Worm (Caenorhabditis elegans) whole organism, L4/young adult: ENCODE measurements around the gene Y38E10A.28.
"Not testable (repeated sequence)": the region's sequence is repeated elsewhere in the genome, so short reads cannot be mapped to it uniquely, and the experiment has no call there.

Experiments
- W03F9.2 ChIP-seq: fragments of 150-350 bp; optimal IDR thresholded peaks from 2 replicates; lab custom pipeline; 2014; ENCODE audit warnings: missing biosample characterization, missing genetic modification characterization
- dao-5 ChIP-seq: sonication (generic microtip); optimal IDR thresholded peaks from 2 replicates; lab custom pipeline; 2016; ENCODE audit warnings: missing genotype, missing genetic modification characterization, moderate library complexity, missing compliant biosample characterization
- him-1 ChIP-seq: sonication (generic microtip); optimal IDR thresholded peaks from 2 replicates; lab custom pipeline; 2016; ENCODE audit warnings: missing genotype, missing genetic modification reagents, missing genetic modification characterization, missing compliant biosample characterization

Y38E10A.28 gene

ce11 chrII:12621908-12622566 lies 7.5 kb upstream of the Y38E10A.28 start, which contains the start of gene nspe-8:
Gene nspe-8, minus strand, starts transcription at chrII:12621958.
- TF ChIP-seq W03F9.2 (no peak), dao-5 (tag; lab: Kevin White, UChicago) (no peak), him-1 (tag; lab: Kevin White, UChicago) (no peak)

ce11 chrII:12622843-12623242 lies 6.6 kb upstream of the Y38E10A.28 start:
- no peak for TF ChIP-seq dao-5 (tag; lab: Kevin White, UChicago)
- no peak for TF ChIP-seq him-1 (tag; lab: Kevin White, UChicago)
- TF ChIP-seq W03F9.2 = no peak

ce11 chrII:12624433-12624832 lies 5.1 kb upstream of the Y38E10A.28 start, which contains the start of gene Y38E10A.14:
Gene Y38E10A.14, minus strand, starts transcription at chrII:12624533.
- not testable (repeated sequence) for TF ChIP-seq dao-5 (tag; lab: Kevin White, UChicago); W03F9.2; him-1 (tag; lab: Kevin White, UChicago)

- TF ChIP-seq him-1 (tag; lab: Kevin White, UChicago) = no peak
- TF ChIP-seq dao-5 (tag; lab: Kevin White, UChicago) = no peak
- no peak for TF ChIP-seq W03F9.2
These were observed 3.8 kb upstream of the Y38E10A.28 start for ce11 chrII:12625673-12626072.

ce11 chrII:12626120-12626624 lies 3.3 kb upstream of the Y38E10A.28 start:
- no peak for TF ChIP-seq W03F9.2
- no peak for TF ChIP-seq dao-5 (tag; lab: Kevin White, UChicago)
- TF ChIP-seq him-1 (tag; lab: Kevin White, UChicago) = no peak

- no peak for TF ChIP-seq him-1 (tag; lab: Kevin White, UChicago)
- TF ChIP-seq dao-5 (tag; lab: Kevin White, UChicago) = no peak
- no peak for TF ChIP-seq W03F9.2
These were observed 2.6 kb upstream of the Y38E10A.28 start, which contains the start of gene nspe-7 for ce11 chrII:12626887-12627286. Gene nspe-7, plus strand, starts transcription at chrII:12627187.

ce11 chrII:12628566-12628965 lies 921 bp upstream of the Y38E10A.28 start, which contains the start of gene nspe-5:
Gene nspe-5, plus strand, starts transcription at chrII:12628866.
- no peak for TF ChIP-seq dao-5 (tag; lab: Kevin White, UChicago)
- TF ChIP-seq him-1 (tag; lab: Kevin White, UChicago) = no peak
- TF ChIP-seq W03F9.2 = no peak

- no peak for TF ChIP-seq him-1 (tag; lab: Kevin White, UChicago)
- TF ChIP-seq W03F9.2 = no peak
- TF ChIP-seq dao-5 (tag; lab: Kevin White, UChicago) = no peak
These were observed 1.4 kb downstream of the Y38E10A.28 start, which contains the start of gene Y38E10A.34 for ce11 chrII:12630888-12631287. Gene Y38E10A.34, plus strand, starts transcription at chrII:12631188.

ce11 chrII:12634749-12635318 lies 5.3 kb downstream of the Y38E10A.28 start, which contains the start of gene Y38E10A.17:
Gene Y38E10A.17, minus strand, starts transcription at chrII:12634799.
- TF ChIP-seq dao-5 (tag; lab: Kevin White, UChicago) (no peak), him-1 (tag; lab: Kevin White, UChicago) (no peak), W03F9.2 (no peak)

ce11 chrII:12636602-12637001 lies 7.1 kb downstream of the Y38E10A.28 start, which contains the start of gene nhr-234:
Gene nhr-234, plus strand, starts transcription at chrII:12636678.
- no peak for TF ChIP-seq him-1 (tag; lab: Kevin White, UChicago)
- no peak for TF ChIP-seq W03F9.2
- no peak for TF ChIP-seq dao-5 (tag; lab: Kevin White, UChicago)

- no peak for TF ChIP-seq him-1 (tag; lab: Kevin White, UChicago)
- TF ChIP-seq dao-5 (tag; lab: Kevin White, UChicago) = no peak
- no peak for TF ChIP-seq W03F9.2
These were observed 10.9 kb downstream of the Y38E10A.28 start, which contains the start of gene nhr-235 for ce11 chrII:12640370-12640769. Gene nhr-235, plus strand, starts transcription at chrII:12640670.

ce11 chrII:12654447-12654846 lies 25.0 kb downstream of the Y38E10A.28 start, which contains the start of gene rgs-4:
Gene rgs-4, plus strand, starts transcription at chrII:12654747.
- TF ChIP-seq W03F9.2 = no peak
- no peak for TF ChIP-seq dao-5 (tag; lab: Kevin White, UChicago)
- no peak for TF ChIP-seq him-1 (tag; lab: Kevin White, UChicago)

ce11 chrII:12655816-12656215 lies 26.3 kb downstream of the Y38E10A.28 start:
- TF ChIP-seq dao-5 (tag; lab: Kevin White, UChicago) = no peak
- no peak for TF ChIP-seq him-1 (tag; lab: Kevin White, UChicago)
- no peak for TF ChIP-seq W03F9.2

ce11 chrII:12657620-12658019 lies 28.1 kb downstream of the Y38E10A.28 start:
- TF ChIP-seq dao-5 (tag; lab: Kevin White, UChicago) = no peak
- no peak for TF ChIP-seq him-1 (tag; lab: Kevin White, UChicago)
- TF ChIP-seq W03F9.2 = no peak
